Fruit fly (Drosophila melanogaster) whole organism, embryonic: ENCODE data around the gene CG42535.
A peak's percentile ranks its signal among the peaks of the same experiment; 100 is the strongest.

ENCODE experiments used
- B-H2 ChIP-seq: fragments of 200-800 bp; sonication (Bioruptor generic); optimal IDR thresholded peaks from 2 replicates; lab custom pipeline; 2018; ENCODE audit warnings: missing biosample characterization, mild to moderate bottlenecking, missing genetic modification characterization
- CG10147 ChIP-seq: fragments of 200-800 bp; sonication (Bioruptor generic); optimal IDR thresholded peaks from 2 replicates; lab custom pipeline; 2019; ENCODE audit warnings: missing biosample characterization, mild to moderate bottlenecking, missing genetic modification characterization, moderate library complexity
- CG10209 ChIP-seq: fragments of 200-800 bp; sonication (Bioruptor generic); optimal IDR thresholded peaks from 3 replicates; lab custom pipeline; 2017; ENCODE audit warnings: missing biosample characterization, mild to moderate bottlenecking, missing genetic modification characterization, missing genetic modification reagents
- CG11398 ChIP-seq: fragments of 200-800 bp; sonication (Bioruptor generic); optimal IDR thresholded peaks from 2 replicates; lab custom pipeline; 2016; ENCODE audit warnings: missing biosample characterization, missing genetic modification characterization
- CG13424 ChIP-seq: fragments of 200-800 bp; sonication (Bioruptor generic); optimal IDR thresholded peaks from 2 replicates; lab custom pipeline; 2019; ENCODE audit warnings: missing biosample characterization, mild to moderate bottlenecking, missing genetic modification characterization, moderate library complexity
- CG13894 ChIP-seq: fragments of 200-800 bp; sonication (Bioruptor generic); optimal IDR thresholded peaks from 3 replicates; lab custom pipeline; 2018; ENCODE audit warnings: missing biosample characterization, mild to moderate bottlenecking, missing genetic modification characterization, moderate library complexity
- CG14050 ChIP-seq: fragments of 200-800 bp; sonication (Bioruptor generic); IDR thresholded peaks from 3 replicates; pipeline ENCODE4 v1.3.6; 2022; ENCODE audit warnings: missing biosample characterization, missing genetic modification characterization
- CG1603 ChIP-seq: fragments of 200-800 bp; sonication (Bioruptor generic); optimal IDR thresholded peaks from 2 replicates; lab custom pipeline; 2019; ENCODE audit warnings: missing biosample characterization, mild to moderate bottlenecking, missing genetic modification characterization, moderate library complexity
- CG16779 ChIP-seq: fragments of 200-800 bp; sonication (Bioruptor generic); IDR thresholded peaks from 2 replicates; pipeline ENCODE4 v1.3.6; 2022; ENCODE audit warnings: missing biosample characterization, missing genetic modification characterization
- CG17385 ChIP-seq: fragments of 200-800 bp; sonication (Bioruptor generic); optimal IDR thresholded peaks from 3 replicates; lab custom pipeline; 2018; ENCODE audit warnings: missing biosample characterization, mild to moderate bottlenecking, missing genetic modification characterization
- CG3065 ChIP-seq: fragments of 200-800 bp; sonication (Bioruptor generic); optimal IDR thresholded peaks from 2 replicates; lab custom pipeline; 2016; ENCODE audit warnings: missing biosample characterization, missing genetic modification characterization
- CG32532 ChIP-seq: fragments of 200-800 bp; sonication (Bioruptor generic); IDR thresholded peaks from 2 replicates; pipeline ENCODE4 v1.3.6; 2022; ENCODE audit warnings: missing biosample characterization, missing genetic modification characterization
- CG4617 ChIP-seq: fragments of 200-800 bp; sonication (Bioruptor generic); optimal IDR thresholded peaks from 3 replicates; lab custom pipeline; 2016; ENCODE audit warnings: missing biosample characterization, missing genetic modification characterization, borderline replicate concordance
- CG4820 ChIP-seq: fragments of 200-800 bp; sonication (Bioruptor generic); optimal IDR thresholded peaks from 3 replicates; lab custom pipeline; 2016; ENCODE audit warnings: missing biosample characterization, missing genetic modification characterization
- CG5180 ChIP-seq: fragments of 200-800 bp; sonication (Bioruptor generic); optimal IDR thresholded peaks from 3 replicates; lab custom pipeline; 2017; ENCODE audit warnings: missing biosample characterization, missing genetic modification characterization, mild to moderate bottlenecking, moderate library complexity, missing genetic modification reagents
- CG6272 ChIP-seq: fragments of 200-800 bp; sonication (Bioruptor generic); IDR thresholded peaks from 2 replicates; pipeline ENCODE4 v1.3.6; 2022; ENCODE audit warnings: missing biosample characterization, missing genetic modification characterization
- CG8359 ChIP-seq: fragments of 200-800 bp; sonication (Bioruptor generic); optimal IDR thresholded peaks from 2 replicates; lab custom pipeline; 2017; ENCODE audit warnings: missing biosample characterization, mild to moderate bottlenecking, missing genetic modification characterization, borderline replicate concordance
- CG8388 ChIP-seq: fragments of 200-800 bp; sonication (Bioruptor generic); optimal IDR thresholded peaks from 2 replicates; lab custom pipeline; 2019; ENCODE audit warnings: missing biosample characterization, mild to moderate bottlenecking, missing genetic modification characterization, moderate library complexity
- CG9609 ChIP-seq: fragments of 200-800 bp; sonication (Bioruptor generic); optimal IDR thresholded peaks from 3 replicates; lab custom pipeline; 2016; ENCODE audit warnings: missing biosample characterization, missing genetic modification characterization
- CG9797 ChIP-seq: fragments of 200-800 bp; sonication (Bioruptor generic); optimal IDR thresholded peaks from 3 replicates; lab custom pipeline; 2018; ENCODE audit warnings: missing biosample characterization, mild to moderate bottlenecking, missing genetic modification characterization
- E2f2 ChIP-seq: fragments of 200-800 bp; sonication (Bioruptor generic); IDR thresholded peaks from 2 replicates; pipeline ENCODE4 v1.3.6; 2022; ENCODE audit warnings: missing biosample characterization, missing genetic modification characterization
- Fer1 ChIP-seq: fragments of 200-800 bp; sonication (Bioruptor generic); optimal IDR thresholded peaks from 2 replicates; lab custom pipeline; 2017; ENCODE audit warnings: missing biosample characterization, mild to moderate bottlenecking, missing genetic modification characterization
- HLH54F ChIP-seq: fragments of 200-800 bp; sonication (Bioruptor generic); optimal IDR thresholded peaks from 3 replicates; lab custom pipeline; 2016; ENCODE audit warnings: missing biosample characterization, missing genetic modification characterization
- Hr78 ChIP-seq, 2 experiments: fragments of 200-800 bp in 1 of 2; fragments of >200 bp in 1 of 2; sonication (Bioruptor generic) in 1 of 2; optimal IDR thresholded peaks; 2 replicates each; lab custom pipeline; 2017 to 2019; ENCODE audit warnings: missing biosample characterization in 2 of 2, missing genetic modification characterization in 2 of 2, mild to moderate bottlenecking in 1 of 2, moderate library complexity in 1 of 2
- Hsf ChIP-seq: fragments of 200-800 bp; sonication (Bioruptor generic); optimal IDR thresholded peaks from 3 replicates; lab custom pipeline; 2016; ENCODE audit warnings: missing biosample characterization, missing genetic modification characterization
- MBD-R2 ChIP-seq: fragments of 200-800 bp; sonication (Bioruptor generic); IDR thresholded peaks from 2 replicates; pipeline ENCODE4 v1.3.6; 2022; ENCODE audit warnings: missing biosample characterization, missing genetic modification characterization
- MTF-1 ChIP-seq: fragments of 200-800 bp; sonication (Bioruptor generic); optimal IDR thresholded peaks from 2 replicates; lab custom pipeline; 2018; ENCODE audit warnings: missing biosample characterization, mild to moderate bottlenecking, missing genetic modification characterization, borderline replicate concordance
- Mad ChIP-seq: fragments of 200-800 bp; sonication (Bioruptor generic); optimal IDR thresholded peaks from 2 replicates; lab custom pipeline; 2016; ENCODE audit warnings: missing biosample characterization, missing genetic modification characterization
- NC2α ChIP-seq: fragments of 200-800 bp; sonication (Bioruptor generic); optimal IDR thresholded peaks from 2 replicates; lab custom pipeline; 2016; ENCODE audit warnings: missing biosample characterization, missing genetic modification characterization
- Opbp ChIP-seq: fragments of 200-800 bp; sonication (Bioruptor generic); IDR thresholded peaks from 3 replicates; pipeline ENCODE4 v1.3.6; 2022; ENCODE audit warnings: missing biosample characterization, missing genetic modification characterization; ENCODE audit not compliant: partially characterized antibody
- Ravus ChIP-seq: fragments of 200-800 bp; sonication (Bioruptor generic); IDR thresholded peaks from 2 replicates; pipeline ENCODE4 v1.3.6; 2022; ENCODE audit warnings: missing biosample characterization, missing genetic modification characterization
- Rfx ChIP-seq: fragments of 200-800 bp; sonication (Bioruptor generic); IDR thresholded peaks from 2 replicates; pipeline ENCODE4 v1.3.6; 2022; ENCODE audit warnings: missing biosample characterization, missing genetic modification characterization
- YL-1 ChIP-seq: fragments of 200-800 bp; sonication (Bioruptor generic); optimal IDR thresholded peaks from 3 replicates; lab custom pipeline; 2017; ENCODE audit warnings: missing biosample characterization, mild to moderate bottlenecking, missing genetic modification characterization
- ap ChIP-seq: fragments of 200-800 bp; sonication (Bioruptor generic); IDR thresholded peaks from 2 replicates; pipeline ENCODE4 v1.3.6; 2022; ENCODE audit warnings: missing biosample characterization, missing genetic modification characterization
- br ChIP-seq: fragments of >200 bp; optimal IDR thresholded peaks from 2 replicates; lab custom pipeline; 2017
- chif ChIP-seq, 2 experiments: fragments of 200-800 bp; sonication (Bioruptor generic); optimal IDR thresholded peaks; 3 replicates each; lab custom pipeline; 2016; ENCODE audit warnings: missing biosample characterization in 2 of 2, missing genetic modification characterization in 2 of 2
- chinmo ChIP-seq: fragments of 200-800 bp; sonication (Bioruptor generic); IDR thresholded peaks from 4 replicates; pipeline ENCODE4 v1.3.6; 2022; ENCODE audit warnings: missing biosample characterization, missing genetic modification characterization; ENCODE audit not compliant: partially characterized antibody
- danr ChIP-seq: fragments of 200-800 bp; sonication (Bioruptor generic); IDR thresholded peaks from 2 replicates; pipeline ENCODE4 v1.3.6; 2022; ENCODE audit warnings: missing biosample characterization, missing genetic modification characterization
- mam ChIP-seq: fragments of 200-800 bp; sonication (Bioruptor generic); optimal IDR thresholded peaks from 3 replicates; lab custom pipeline; 2016; ENCODE audit warnings: missing biosample characterization, missing genetic modification characterization
- mirr ChIP-seq: fragments of 200-800 bp; sonication (Bioruptor generic); optimal IDR thresholded peaks from 3 replicates; lab custom pipeline; 2018; ENCODE audit warnings: missing biosample characterization, mild to moderate bottlenecking, missing genetic modification characterization
- nau ChIP-seq: fragments of 200-800 bp; sonication (Bioruptor generic); optimal IDR thresholded peaks from 3 replicates; lab custom pipeline; 2017; ENCODE audit warnings: missing biosample characterization, mild to moderate bottlenecking, missing genetic modification characterization, missing genetic modification reagents
- pfk ChIP-seq: fragments of 200-800 bp; sonication (Bioruptor generic); optimal IDR thresholded peaks from 2 replicates; lab custom pipeline; 2018; ENCODE audit warnings: missing biosample characterization, mild to moderate bottlenecking, missing genetic modification characterization, moderate library complexity
- salm ChIP-seq: fragments of 200-800 bp; sonication (Bioruptor generic); optimal IDR thresholded peaks from 2 replicates; lab custom pipeline; 2018; ENCODE audit warnings: missing biosample characterization, mild to moderate bottlenecking, missing genetic modification characterization
- sug ChIP-seq: fragments of 200-800 bp; optimal IDR thresholded peaks from 2 replicates; lab custom pipeline; 2019; ENCODE audit warnings: missing biosample characterization, mild to moderate bottlenecking, missing genetic modification characterization, moderate library complexity
- twi ChIP-seq: fragments of 200-800 bp; optimal IDR thresholded peaks from 2 replicates; lab custom pipeline; 2019; ENCODE audit warnings: missing biosample characterization, mild to moderate bottlenecking, missing genetic modification characterization, moderate library complexity
- vfl ChIP-seq: fragments of 200-800 bp; sonication (Bioruptor generic); optimal IDR thresholded peaks from 2 replicates; lab custom pipeline; 2016; ENCODE audit warnings: missing biosample characterization, missing genetic modification characterization
- vvl ChIP-seq: fragments of 200-800 bp; sonication (Bioruptor generic); IDR thresholded peaks from 2 replicates; pipeline ENCODE4 v1.3.6; 2022; ENCODE audit warnings: missing biosample characterization, missing genetic modification characterization
- wor ChIP-seq: fragments of 200-800 bp; sonication (Bioruptor generic); IDR thresholded peaks from 2 replicates; pipeline ENCODE4 v1.3.6; 2022; ENCODE audit warnings: missing biosample characterization, missing genetic modification characterization
- zf30C ChIP-seq: fragments of 200-800 bp; sonication (Bioruptor generic); optimal IDR thresholded peaks from 3 replicates; lab custom pipeline; 2018; ENCODE audit warnings: missing biosample characterization, mild to moderate bottlenecking, missing genetic modification characterization

The CG42535 gene

DNA sequence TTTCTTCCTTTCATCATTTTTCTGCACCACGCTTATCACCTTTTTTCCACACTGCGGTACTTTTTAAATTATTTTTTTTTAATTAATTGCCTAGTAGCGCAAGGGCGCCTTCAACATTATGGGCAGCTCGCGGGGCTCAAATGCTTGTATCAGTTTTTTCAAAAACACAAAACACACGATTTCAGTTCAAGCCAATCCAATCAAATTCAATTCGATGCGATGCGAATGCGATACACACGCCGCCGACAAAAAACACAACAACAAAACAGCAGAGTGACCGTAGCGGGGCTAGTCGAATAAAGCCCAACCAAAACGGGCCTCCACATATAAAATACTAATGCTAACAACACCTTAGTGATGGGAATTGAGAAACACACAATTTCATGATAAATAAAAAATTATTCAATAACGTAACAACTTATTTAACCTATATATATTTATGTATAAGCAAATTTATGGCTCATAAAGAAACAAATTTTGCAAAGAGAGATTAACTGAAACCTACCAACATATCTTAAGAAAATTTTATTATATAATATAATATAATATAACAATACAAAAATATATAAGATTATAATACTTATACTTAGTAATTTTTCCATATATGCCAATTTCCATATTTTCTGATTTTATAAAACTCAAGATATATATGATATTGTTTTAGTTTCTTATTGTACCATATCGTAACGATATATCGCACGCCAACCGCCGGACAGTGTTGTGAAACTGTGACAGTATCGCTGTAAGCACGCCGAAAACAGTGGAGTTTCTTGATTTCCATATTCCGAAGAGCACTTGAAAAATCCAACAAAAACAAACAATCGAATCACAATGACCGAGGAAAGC lies 30.2 kb upstream of the CG42535 start, which contains the start of the genes CG32066 and CG8003 (continued):
- TF ChIP-seq CG8388 (GFP tag; lab: Kevin White, UChicago), result peak; percentile 13
- peak; percentile 10 for TF ChIP-seq CG4617 (GFP tag; lab: Kevin White, UChicago)
- TF ChIP-seq Fer1, result peak; percentile 68
- no peak for TF ChIP-seq chif (GFP tag; optimal IDR thresholded peaks at IDR 0.05; lab: Kevin White, UChicago)
- no peak for TF ChIP-seq br
- 0 out of 3 replicates have a peak, but pooled peaks have one; percentile 32 for TF ChIP-seq CG14050 (GFP tag; lab: Robert Waterston, UW)
- TF ChIP-seq vfl (GFP tag; lab: Kevin White, UChicago), result peak; percentile 40
- no peak for TF ChIP-seq wor (GFP tag; lab: Robert Waterston, UW)
- TF ChIP-seq CG1603 (tag; lab: Kevin White, UChicago), result peak; percentile 46
- TF ChIP-seq E2f2, result peak; percentile 14; the same call in 1 of the 2 replicates
- peak; percentile 28 for TF ChIP-seq salm (tag; lab: Kevin White, UChicago)
- TF ChIP-seq twi (tag; lab: Kevin White, UChicago), result no peak
- peak; percentile 61; the same call in 2 of the 4 replicates for TF ChIP-seq chinmo (GFP tag; lab: Robert Waterston, UW)
- TF ChIP-seq MBD-R2 (GFP tag; lab: Robert Waterston, UW), result peak; percentile 61
- no peak for TF ChIP-seq danr
- peak; percentile 56 for TF ChIP-seq CG4820 (GFP tag; lab: Kevin White, UChicago)
- TF ChIP-seq CG9609 (GFP tag; lab: Kevin White, UChicago), result no peak
- TF ChIP-seq CG10147 (GFP tag; lab: Kevin White, UChicago), result no peak
- TF ChIP-seq nau (GFP tag; lab: Kevin White, UChicago), result peak; percentile 27
- TF ChIP-seq CG5180, result peak; percentile 43
- peak; percentile 12 for TF ChIP-seq zf30C (GFP tag; lab: Kevin White, UChicago)
- no peak; the same call in 1 of the 2 replicates for TF ChIP-seq CG6272 (GFP tag; lab: Robert Waterston, UW)
- peak; percentile 3 for TF ChIP-seq mam (GFP tag; lab: Kevin White, UChicago)
- TF ChIP-seq CG13894, result no peak
- peak; percentile 65 for TF ChIP-seq MTF-1 (GFP tag; lab: Kevin White, UChicago)
- TF ChIP-seq B-H2 (GFP tag; lab: Kevin White, UChicago), result no peak
- TF ChIP-seq CG11398, result no peak
- no peak for TF ChIP-seq Hsf (GFP tag; lab: Kevin White, UChicago)
- peak; percentile 50 for TF ChIP-seq CG13424 (tag; lab: Kevin White, UChicago)
- TF ChIP-seq HLH54F, result peak; percentile 9
- no peak for TF ChIP-seq NC2α (GFP tag; lab: Kevin White, UChicago)
- TF ChIP-seq YL-1 (GFP tag; lab: Kevin White, UChicago), result peak; percentile 12
- TF ChIP-seq CG10209 (GFP tag; lab: Kevin White, UChicago), result peak; percentile 11
- peak; percentile 24 for TF ChIP-seq CG17385 (GFP tag; lab: Kevin White, UChicago)
- peak; percentile 97 for TF ChIP-seq Opbp
- peak; percentile 41 for TF ChIP-seq sug
- TF ChIP-seq Mad (GFP tag; lab: Kevin White, UChicago), result peak; percentile 20
- TF ChIP-seq Hr78 (GFP tag; optimal IDR thresholded peaks at IDR 0.05; lab: Kevin White, UChicago), result no peak
- TF ChIP-seq CG32532 (GFP tag; lab: Robert Waterston, UW), result peak; percentile 51; the same call in 1 of the 2 replicates
- TF ChIP-seq CG8359 (GFP tag; lab: Kevin White, UChicago), result no peak
- TF ChIP-seq Ravus, result no peak
- peak; percentile 8 for TF ChIP-seq mirr (GFP tag; lab: Kevin White, UChicago)
- TF ChIP-seq ap (GFP tag; lab: Robert Waterston, UW), result no peak
- TF ChIP-seq CG9797 (GFP tag; lab: Kevin White, UChicago), result peak; percentile 66
- no peak for TF ChIP-seq CG3065 (GFP tag; lab: Kevin White, UChicago)
- TF ChIP-seq Rfx, result peak; percentile 55
- TF ChIP-seq CG16779 (GFP tag; lab: Robert Waterston, UW), result no peak
- TF ChIP-seq vvl, result peak; percentile 32
- no peak for TF ChIP-seq pfk
